Worm (Caenorhabditis elegans): Measurements from ENCODE around the gene lin-33.

DNA sequence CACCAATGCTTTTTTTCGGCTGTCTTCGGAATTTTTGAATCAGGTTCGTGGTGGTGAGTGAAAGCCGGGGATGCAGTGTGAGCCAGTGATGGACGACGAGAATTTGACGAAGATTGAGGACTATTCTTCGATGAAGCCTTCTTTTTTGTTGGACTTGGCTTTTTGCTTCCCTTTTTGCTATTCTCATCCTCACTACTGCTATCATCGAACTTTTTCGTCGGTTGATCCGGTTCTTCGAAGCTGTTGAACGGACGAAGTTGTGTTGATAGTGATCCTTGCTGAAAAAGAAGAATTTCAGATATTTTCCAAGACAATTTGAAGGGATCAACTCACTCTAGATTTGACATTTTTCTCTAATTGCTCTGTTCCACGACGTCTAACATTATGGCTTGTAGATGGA is 13.7 kb downstream of the lin-33 start:
- TF ChIP-seq pha-4 (tag; optimal IDR thresholded peaks at IDR 0.05) (no peak), nhr-12 (tag; optimal IDR thresholded peaks at IDR 0.05) (no peak)

Measured in whole organism, mixed stage, embryonic.